Worm (Caenorhabditis elegans): Measurements from ENCODE around the gene mlc-7.
A peak's percentile ranks its signal among the peaks of the same experiment; 100 is the strongest.

The mlc-7 gene

ce11 chrIII:13722387-13723122, 28.7 kb upstream of the mlc-7 start:
- peak; percentile 18 for TF ChIP-seq sem-2 (GFP tag; optimal IDR thresholded peaks at IDR 0.05)
- no peak for TF ChIP-seq unc-62 (GFP tag; optimal IDR thresholded peaks at IDR 0.05)
- TF ChIP-seq elt-1 (tag; optimal IDR thresholded peaks at IDR 0.05; ENCODE audit: borderline replicate concordance, insufficient read depth) = no peak
- TF ChIP-seq ceh-83 (GFP tag; optimal IDR thresholded peaks at IDR 0.05) = no peak

DNA sequence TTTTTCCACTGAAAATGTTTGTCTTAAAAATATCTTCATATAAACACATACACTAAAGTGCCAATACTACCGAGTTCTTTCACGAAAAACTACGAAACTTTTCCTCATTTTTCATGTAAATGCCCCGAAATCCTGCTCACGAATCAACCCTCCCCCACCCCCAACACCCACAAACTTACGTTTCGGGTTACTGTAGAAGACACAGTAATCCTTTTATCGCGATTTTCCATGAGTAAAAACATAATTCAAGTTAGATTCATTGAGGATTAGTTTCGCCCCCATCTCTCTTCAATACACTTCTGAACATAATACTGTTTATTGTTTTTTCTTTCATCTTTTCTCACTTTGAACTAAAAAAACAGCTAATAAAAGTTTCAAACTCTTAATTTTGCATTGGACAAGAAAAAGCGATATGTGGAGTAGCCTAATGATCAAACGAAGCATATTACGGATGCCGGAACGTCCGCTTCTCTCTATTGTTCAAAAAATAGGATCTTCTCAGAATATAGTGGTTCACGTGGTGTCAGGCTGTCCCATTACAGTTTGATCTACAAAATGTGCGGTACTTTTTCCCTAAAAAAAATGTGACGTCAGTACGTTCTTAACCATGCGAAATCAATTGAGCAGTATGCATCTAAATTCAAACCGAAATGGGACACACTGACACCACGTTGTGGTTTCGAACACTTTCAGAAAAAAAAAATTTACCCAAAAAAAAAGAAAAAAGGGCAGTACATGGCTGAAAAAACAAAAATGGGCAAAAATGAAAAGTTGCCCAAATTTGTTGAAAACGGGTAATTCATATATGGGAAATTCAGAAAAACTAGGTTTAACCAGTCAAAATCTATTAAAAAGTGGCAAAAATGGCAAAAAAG, 27.0 kb upstream of the mlc-7 start:
- TF ChIP-seq tbx-8 (GFP tag; optimal IDR thresholded peaks at IDR 0.05) (no peak), nhr-2 (tag; optimal IDR thresholded peaks at IDR 0.05) (no peak), mls-2 (tag; optimal IDR thresholded peaks at IDR 0.05) (no peak), ceh-39 (tag; optimal IDR thresholded peaks at IDR 0.05) (no peak), mab-5 (tag; optimal IDR thresholded peaks at IDR 0.05) (no peak), nhr-76 (tag; optimal IDR thresholded peaks at IDR 0.05) (no peak), drap-1 (GFP tag; optimal IDR thresholded peaks at IDR 0.05) (no peak), elt-1 (tag; optimal IDR thresholded peaks at IDR 0.05; ENCODE audit: borderline replicate concordance, insufficient read depth) (no peak), zip-8 (tag; optimal IDR thresholded peaks at IDR 0.05) (no peak), ham-2 (GFP tag; optimal IDR thresholded peaks at IDR 0.05) (no peak), hlh-1 (tag; optimal IDR thresholded peaks at IDR 0.05) (no peak), cnd-1 (tag; optimal IDR thresholded peaks at IDR 0.05) (no peak), snpc-4 (tag; optimal IDR thresholded peaks at IDR 0.05) (no peak), sptf-1 (tag; optimal IDR thresholded peaks at IDR 0.05) (no peak)

ce11 chrIII:13729760-13730159, 21.5 kb upstream of the mlc-7 start:
- TF ChIP-seq unc-120 (tag; optimal IDR thresholded peaks at IDR 0.05; ENCODE audit: poor library complexity, severe bottlenecking) (no peak), mls-2 (tag; optimal IDR thresholded peaks at IDR 0.05) (no peak), tbx-8 (GFP tag; optimal IDR thresholded peaks at IDR 0.05) (no peak), nhr-28 (tag; optimal IDR thresholded peaks at IDR 0.05) (no peak), snpc-4 (tag; optimal IDR thresholded peaks at IDR 0.05) (no peak), nhr-12 (tag; optimal IDR thresholded peaks at IDR 0.05) (no peak), unc-62 (GFP tag; optimal IDR thresholded peaks at IDR 0.05) (no peak), lin-13 (tag; optimal IDR thresholded peaks at IDR 0.05) (no peak), hlh-1 (tag; optimal IDR thresholded peaks at IDR 0.05) (no peak), flh-1 (GFP tag; optimal IDR thresholded peaks at IDR 0.05) (no peak)

DNA sequence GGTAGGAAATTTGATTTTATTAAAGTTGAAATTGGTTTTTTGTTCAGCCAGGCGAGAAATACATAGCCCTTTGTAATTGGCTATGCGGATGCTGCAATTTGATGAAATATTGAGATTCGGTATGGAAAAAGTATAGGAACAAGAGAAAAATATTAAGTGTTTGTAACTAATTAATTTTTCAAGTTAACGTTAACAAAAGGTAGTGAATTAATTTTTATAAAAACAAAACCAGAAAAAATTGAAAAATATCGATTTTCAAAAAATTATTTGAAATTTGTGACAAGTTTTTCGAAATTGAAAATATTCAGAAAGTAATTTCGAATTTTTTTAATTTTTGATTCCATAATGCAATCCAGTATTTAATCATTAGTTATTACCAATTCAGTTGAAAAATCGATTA, 19.7 kb upstream of the mlc-7 start, which contains the start of gene W06F12.2:
Gene W06F12.2, minus strand, starts transcription at position 101 of the 400 bp plus-strand sequence.
- TF ChIP-seq pha-4 (tag; optimal IDR thresholded peaks at IDR 0.05) = no peak

DNA sequence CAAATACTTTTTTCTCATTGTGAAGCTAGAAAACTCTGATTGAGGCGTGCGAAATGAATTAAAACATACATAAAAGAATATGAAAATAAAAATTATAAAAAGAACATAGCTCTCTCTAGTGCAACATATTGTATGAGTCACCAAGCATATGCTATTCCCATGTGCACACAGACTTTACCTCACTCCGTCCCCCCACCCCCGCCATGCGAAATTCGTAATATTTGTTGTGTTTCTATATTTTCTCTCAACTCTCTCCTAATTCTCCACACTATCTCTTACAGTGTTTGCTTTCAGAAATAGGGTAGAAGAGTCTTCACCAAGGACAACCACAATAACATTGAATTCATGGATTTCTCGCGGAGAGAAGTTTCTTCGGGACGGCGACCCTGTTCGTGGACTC, 18.6 kb upstream of the mlc-7 start:
- TF ChIP-seq unc-120 (tag; optimal IDR thresholded peaks at IDR 0.05; ENCODE audit: poor library complexity, severe bottlenecking) = no peak
- peak; percentile 49 for TF ChIP-seq pha-4 (tag; optimal IDR thresholded peaks at IDR 0.05)

DNA sequence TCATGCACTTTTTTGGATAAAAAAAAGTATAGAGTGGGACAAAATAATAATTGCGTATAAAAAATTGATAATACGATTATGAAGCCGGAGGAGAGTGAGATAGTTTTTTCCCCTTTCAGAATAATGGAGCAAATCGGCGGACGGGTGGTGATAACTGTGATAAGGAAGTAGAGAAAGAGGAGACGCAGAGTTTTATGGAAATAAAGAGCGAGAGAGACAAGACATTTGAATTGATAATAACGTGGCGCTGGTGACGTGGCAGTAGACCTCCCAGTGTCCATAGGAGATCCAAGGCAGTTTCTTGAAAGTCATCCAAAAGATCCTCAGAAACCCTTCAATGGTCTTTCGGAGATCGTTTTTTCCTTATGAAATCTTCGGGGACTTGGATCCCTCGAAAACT, 17.4 kb upstream of the mlc-7 start:
- TF ChIP-seq sem-2 (GFP tag; optimal IDR thresholded peaks at IDR 0.05) (no peak), cnd-1 (tag; optimal IDR thresholded peaks at IDR 0.05) (no peak), drap-1 (GFP tag; optimal IDR thresholded peaks at IDR 0.05) (no peak), M03D4.4 (tag; optimal IDR thresholded peaks at IDR 0.05) (no peak), elt-1 (tag; optimal IDR thresholded peaks at IDR 0.05; ENCODE audit: borderline replicate concordance, insufficient read depth) (no peak), zip-8 (tag; optimal IDR thresholded peaks at IDR 0.05) (no peak), ces-1 (GFP tag; optimal IDR thresholded peaks at IDR 0.05) (no peak), pha-4 (tag; optimal IDR thresholded peaks at IDR 0.05) (no peak), ztf-11 (tag; optimal IDR thresholded peaks at IDR 0.05) (no peak), lin-32 (GFP tag; optimal IDR thresholded peaks at IDR 0.05) (no peak)

All from whole organism, mixed stage, embryonic.